Worm (Caenorhabditis elegans): ENCODE results near the gene ceh-81.

ce11 chrII:1731932-1732331, 1.7 kb downstream of the ceh-81 start, which contains the start of gene ceh-82:
- TF ChIP-seq zag-1 (tag; optimal IDR thresholded peaks at IDR 0.05), result no peak
- no peak for TF ChIP-seq ztf-11 (tag; optimal IDR thresholded peaks at IDR 0.05)
- TF ChIP-seq nhr-28 (tag; optimal IDR thresholded peaks at IDR 0.05), result no peak
- no peak for TF ChIP-seq T20F7.1 (GFP tag; optimal IDR thresholded peaks at IDR 0.05)
- no peak for TF ChIP-seq ama-1 (optimal IDR thresholded peaks at IDR 0.05)
- TF ChIP-seq Y105C5A.15 (GFP tag; IDR thresholded peaks at IDR 0.05), result no peak
- no peak for TF ChIP-seq lin-15B (tag; optimal IDR thresholded peaks at IDR 0.05)
- TF ChIP-seq R02D3.7 (tag; optimal IDR thresholded peaks at IDR 0.05), result no peak

Measured in whole organism, L4 larva.